Fruit fly (Drosophila melanogaster) whole organism, pupa: Measurements from ENCODE around the gene Atg12.

ENCODE experiments used
- CG12605 ChIP-seq: fragments of 200-800 bp; sonication (Bioruptor generic); IDR thresholded peaks from 2 replicates; pipeline ENCODE4 v1.3.6; 2022; ENCODE audit warnings: missing biosample characterization, missing genetic modification characterization
- CG14655 ChIP-seq: fragments of 200-800 bp; sonication (Bioruptor generic); optimal IDR thresholded peaks from 3 replicates; lab custom pipeline; 2017; ENCODE audit warnings: mild to moderate bottlenecking, missing biosample characterization, missing genetic modification reagents, missing genetic modification characterization
- CG15710 ChIP-seq: fragments of 200-800 bp; sonication (Bioruptor generic); optimal IDR thresholded peaks from 2 replicates; lab custom pipeline; 2018; ENCODE audit warnings: missing biosample characterization, mild to moderate bottlenecking, missing genetic modification characterization, moderate library complexity
- CG17806 ChIP-seq: fragments of 200-800 bp; sonication (Bioruptor generic); optimal IDR thresholded peaks from 2 replicates; lab custom pipeline; 2018; ENCODE audit warnings: missing biosample characterization, mild to moderate bottlenecking, missing genetic modification characterization, moderate library complexity
- CG4496 ChIP-seq: fragments of 200-800 bp; sonication (Bioruptor generic); IDR thresholded peaks from 3 replicates; pipeline ENCODE4 v1.3.6; 2022; ENCODE audit warnings: missing biosample characterization, missing genetic modification characterization
- D1 ChIP-seq: fragments of 200-800 bp; sonication (Bioruptor generic); optimal IDR thresholded peaks from 2 replicates; lab custom pipeline; 2018; ENCODE audit warnings: missing biosample characterization, mild to moderate bottlenecking, missing genetic modification characterization, moderate library complexity
- Snoo ChIP-seq: fragments of 200-800 bp; sonication (Bioruptor generic); optimal IDR thresholded peaks from 3 replicates; lab custom pipeline; 2017; ENCODE audit warnings: missing biosample characterization, mild to moderate bottlenecking, missing genetic modification characterization, inconsistent platforms
- fd96Ca ChIP-seq: fragments of 200-800 bp; sonication (Bioruptor generic); IDR thresholded peaks from 3 replicates; pipeline ENCODE4 v1.3.6; 2022; ENCODE audit warnings: missing biosample characterization, missing genetic modification characterization
- rn ChIP-seq: fragments of 200-800 bp; sonication (Bioruptor generic); IDR thresholded peaks from 2 replicates; pipeline ENCODE4 v1.3.6; 2022; ENCODE audit warnings: missing biosample characterization, missing genetic modification characterization

DNA sequence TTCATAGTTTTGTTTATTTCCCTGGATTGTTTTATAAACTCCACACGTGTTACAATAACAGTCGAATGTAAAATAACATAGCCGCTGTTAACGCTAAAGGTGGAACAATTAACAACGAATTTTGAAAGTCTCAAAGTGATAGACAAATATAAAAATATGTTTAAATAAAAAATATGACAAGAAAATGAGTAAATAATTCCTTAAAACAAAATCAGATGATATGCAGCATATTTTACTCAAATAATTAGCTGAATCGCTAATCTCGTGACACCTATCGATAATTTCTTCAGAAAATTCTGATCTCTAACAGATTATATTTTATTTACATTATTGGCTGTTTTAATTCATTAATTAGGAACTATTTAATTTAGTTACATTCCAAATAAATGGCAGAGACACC, at the start of gene Atg12, which contains the start of gene CG5645:
- TF ChIP-seq D1 (tag; lab: Kevin White, UChicago) (no peak), CG12605 (GFP tag; lab: Robert Waterston, UW) (no peak), CG14655 (GFP tag; lab: Kevin White, UChicago) (peak; percentile 42), Snoo (no peak), CG17806 (tag; lab: Kevin White, UChicago) (peak; percentile 58), CG4496 (GFP tag; lab: Robert Waterston, UW) (peak; percentile 75), CG15710 (tag; lab: Kevin White, UChicago) (peak; percentile 51), rn (no peak; the same call in 1 of the 2 replicates), fd96Ca (GFP tag; lab: Robert Waterston, UW) (no peak)
